Worm (Caenorhabditis elegans) whole organism, dauer: ENCODE results near the gene T05G5.1.

Source experiments
- unc-62 ChIP-seq: sonication (generic microtip); optimal IDR thresholded peaks from 2 replicates; lab custom pipeline; 2017; ENCODE audit warnings: missing biosample characterization, missing genetic modification reagents, missing genetic modification characterization

Gene T05G5.1

ce11 chrIII:9766175-9766574, 23.0 kb upstream of the T05G5.1 start, which contains the start of gene cbp-1:
Gene cbp-1 (plus strand): TSS chrIII:9766509.
- no peak for TF ChIP-seq unc-62 (GFP tag; lab: Kevin White, UChicago)

ce11 chrIII:9765465-9765900, 22.3 kb upstream of the T05G5.1 start:
- TF ChIP-seq unc-62 (GFP tag; lab: Kevin White, UChicago), result no peak

ce11 chrIII:9764718-9765117, 21.6 kb upstream of the T05G5.1 start:
- TF ChIP-seq unc-62 (GFP tag; lab: Kevin White, UChicago), result no peak

ce11 chrIII:9762093-9762748, 19.1 kb upstream of the T05G5.1 start, which contains the start of gene gcc-2:
Gene gcc-2 (minus strand): TSS chrIII:9762143.
- TF ChIP-seq unc-62 (GFP tag; lab: Kevin White, UChicago), result no peak

- TF ChIP-seq unc-62 (GFP tag; lab: Kevin White, UChicago), result no peak
These were observed 17.0 kb upstream of the T05G5.1 start for ce11 chrIII:9760184-9760583.

ce11 chrIII:9758848-9759247, 15.7 kb upstream of the T05G5.1 start, which contains the start of gene rmd-1:
Gene rmd-1 (plus strand): TSS chrIII:9759094.
- TF ChIP-seq unc-62 (GFP tag; lab: Kevin White, UChicago), result no peak

- TF ChIP-seq unc-62 (GFP tag; lab: Kevin White, UChicago), result no peak
These were observed 14.3 kb upstream of the T05G5.1 start, which contains the start of gene vps-53 for ce11 chrIII:9757414-9757813. Gene vps-53 (minus strand): TSS chrIII:9757514.

ce11 chrIII:9752852-9753251, 9.7 kb upstream of the T05G5.1 start, which contains the start of gene ech-6:
Gene ech-6 (minus strand): TSS chrIII:9752883.
- TF ChIP-seq unc-62 (GFP tag; lab: Kevin White, UChicago), result no peak

ce11 chrIII:9751074-9751473, 7.9 kb upstream of the T05G5.1 start, which contains the start of gene T05G5.5:
Gene T05G5.5 (minus strand): TSS chrIII:9751432.
- TF ChIP-seq unc-62 (GFP tag; lab: Kevin White, UChicago), result no peak

ce11 chrIII:9748694-9749093, 5.6 kb upstream of the T05G5.1 start, which contains the start of gene T05G5.4:
Gene T05G5.4 (plus strand): TSS chrIII:9748934.
- TF ChIP-seq unc-62 (GFP tag; lab: Kevin White, UChicago), result no peak

- TF ChIP-seq unc-62 (GFP tag; lab: Kevin White, UChicago), result no peak
These were observed 4.0 kb upstream of the T05G5.1 start, which contains the start of the genes iff-1 and cdk-1 for ce11 chrIII:9747133-9747532. Gene iff-1 (minus strand): TSS chrIII:9747193. Gene cdk-1 (plus strand): TSS chrIII:9747472.

ce11 chrIII:9746665-9747064, 3.5 kb upstream of the T05G5.1 start:
- no peak for TF ChIP-seq unc-62 (GFP tag; lab: Kevin White, UChicago)

ce11 chrIII:9745333-9745897, 2.3 kb upstream of the T05G5.1 start:
- TF ChIP-seq unc-62 (GFP tag; lab: Kevin White, UChicago), result no peak

ce11 chrIII:9744525-9744924, 1.4 kb upstream of the T05G5.1 start:
- no peak for TF ChIP-seq unc-62 (GFP tag; lab: Kevin White, UChicago)

ce11 chrIII:9741985-9742384, 1.2 kb downstream of the T05G5.1 start:
- TF ChIP-seq unc-62 (GFP tag; lab: Kevin White, UChicago), result no peak

ce11 chrIII:9740663-9741062, 2.5 kb downstream of the T05G5.1 start:
- no peak for TF ChIP-seq unc-62 (GFP tag; lab: Kevin White, UChicago)
